Fruit fly (Drosophila melanogaster): Measurements from ENCODE around the gene CG33229.

Gene CG33229

DNA sequence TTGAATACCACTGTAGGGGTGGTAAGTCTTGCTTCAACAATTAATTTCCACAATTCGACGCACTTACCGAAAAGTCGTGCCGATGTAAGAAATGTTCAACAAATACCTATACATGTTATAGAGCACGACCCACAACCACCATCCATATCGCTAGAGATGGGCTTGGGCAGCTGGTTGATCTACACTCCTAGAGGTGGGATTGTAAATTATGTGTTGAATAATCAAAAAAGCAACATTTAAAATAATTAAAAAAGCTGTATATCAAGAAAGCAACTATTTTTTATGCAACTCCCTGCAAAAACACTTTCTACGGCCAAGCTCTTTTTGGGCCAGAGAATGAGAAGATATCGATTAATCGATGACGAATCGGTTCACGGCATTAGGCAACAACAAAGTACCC lies 39.4 kb upstream of the CG33229 start, which contains the start of the genes CG34140, Mkp and Mtch (continued):
- TF ChIP-seq sens-2 (GFP tag; IDR thresholded peaks at IDR 0.05) (0 out of 2 replicates have a peak, but pooled peaks have one; percentile 21), gcm (GFP tag; optimal IDR thresholded peaks at IDR 0.05) (no peak), aop (GFP tag; IDR thresholded peaks at IDR 0.05) (peak; percentile 63; the same call in 1 of the 2 replicates), cato (GFP tag; optimal IDR thresholded peaks at IDR 0.05; ENCODE audit: borderline replicate concordance) (peak; percentile 72), Eip74EF (GFP tag; optimal IDR thresholded peaks at IDR 0.05) (no peak), cas (GFP tag; IDR thresholded peaks at IDR 0.05) (peak; percentile 77), D (optimal IDR thresholded peaks at IDR 0.05) (no peak), D (GFP tag; optimal IDR thresholded peaks at IDR 0.05) (peak; percentile 60), zf30C (GFP tag; optimal IDR thresholded peaks at IDR 0.05) (no peak), fd3F (GFP tag; optimal IDR thresholded peaks at IDR 0.05) (peak; percentile 71), Hand (GFP tag; optimal IDR thresholded peaks at IDR 0.05) (peak; percentile 58), CG2120 (GFP tag; optimal IDR thresholded peaks at IDR 0.05) (peak; percentile 95), CG11456 (GFP tag; IDR thresholded peaks at IDR 0.05) (peak; percentile 82), Meics (GFP tag; optimal IDR thresholded peaks at IDR 0.05) (no peak), trem (tag; optimal IDR thresholded peaks at IDR 0.05) (peak; percentile 92), dimm (GFP tag; IDR thresholded peaks at IDR 0.05) (no peak), NC2α (GFP tag; optimal IDR thresholded peaks at IDR 0.05) (peak; percentile 65), CG18262 (tag; optimal IDR thresholded peaks at IDR 0.05) (no peak), h (optimal IDR thresholded peaks at IDR 0.05) (no peak), esg (GFP tag; conservative IDR thresholded peaks at IDR 0.05) (peak; percentile 76), CG17829 (tag; optimal IDR thresholded peaks at IDR 0.05) (peak; percentile 86), hb (GFP tag; IDR thresholded peaks at IDR 0.05; ENCODE audit: partially characterized antibody) (peak; percentile 82), row (GFP tag; IDR thresholded peaks at IDR 0.05) (peak; percentile 94), tin (GFP tag; optimal IDR thresholded peaks at IDR 0.05) (peak; percentile 91), disco-r (GFP tag; optimal IDR thresholded peaks at IDR 0.05) (peak; percentile 54), Optix (GFP tag; IDR thresholded peaks at IDR 0.05) (peak; percentile 82), HLH54F (GFP tag; optimal IDR thresholded peaks at IDR 0.05) (peak; percentile 94), CG4424 (GFP tag; optimal IDR thresholded peaks at IDR 0.05) (peak; percentile 87), Taf1 (GFP tag; IDR thresholded peaks at IDR 0.05) (peak; percentile 56; the same call in 1 of the 2 replicates), Usf (GFP tag; optimal IDR thresholded peaks at IDR 0.05) (peak; percentile 32), CG15269 (tag; optimal IDR thresholded peaks at IDR 0.05) (no peak), cg (GFP tag; optimal IDR thresholded peaks at IDR 0.05) (no peak), CG1024 (GFP tag; IDR thresholded peaks at IDR 0.05) (peak; percentile 48; the same call in 1 of the 2 replicates), NC2β (GFP tag; optimal IDR thresholded peaks at IDR 0.05) (peak; percentile 82), Poxn (GFP tag; IDR thresholded peaks at IDR 0.05) (no peak), nmo (GFP tag; optimal IDR thresholded peaks at IDR 0.05) (peak; percentile 94), prd (optimal IDR thresholded peaks at IDR 0.05) (no peak), prd (GFP tag; IDR thresholded peaks at IDR 0.05) (peak; percentile 92), CG16863 (GFP tag; optimal IDR thresholded peaks at IDR 0.05) (peak; percentile 85), Nf-YB (GFP tag; optimal IDR thresholded peaks at IDR 0.05) (peak; percentile 64), CG17612 (GFP tag; IDR thresholded peaks at IDR 0.05) (no peak), phol (tag; optimal IDR thresholded peaks at IDR 0.05) (peak; percentile 89), luna (GFP tag; optimal IDR thresholded peaks at IDR 0.05) (peak; percentile 55), Lhr (GFP tag; optimal IDR thresholded peaks at IDR 0.05) (no peak), gcm2 (GFP tag; optimal IDR thresholded peaks at IDR 0.05) (peak; percentile 76), CG6813 (GFP tag; optimal IDR thresholded peaks at IDR 0.05) (no peak), CG17361 (GFP tag; IDR thresholded peaks at IDR 0.05) (no peak; the same call in 1 of the 3 replicates), Opbp (GFP tag; IDR thresholded peaks at IDR 0.05; ENCODE audit: partially characterized antibody) (peak; percentile 82), lola (GFP tag; optimal IDR thresholded peaks at IDR 0.05) (peak in 1 of 3 experiments; percentile 82), Spps (tag; optimal IDR thresholded peaks at IDR 0.05) (peak; percentile 66), CG34376 (GFP tag; optimal IDR thresholded peaks at IDR 0.05) (peak; percentile 69)

Measured in whole organism, embryonic.